Worm (Caenorhabditis elegans) whole organism, L4 larva: ENCODE results near the gene Y47D3A.13.

Experiments
- R02D3.7 ChIP-seq: fragments of 150-350 bp; sonication (generic microtip); optimal IDR thresholded peaks from 3 replicates; lab custom pipeline; 2014; ENCODE audit warnings: missing biosample characterization, missing genetic modification characterization
- ama-1 ChIP-seq: fragments of 150-350 bp; optimal IDR thresholded peaks from 2 replicates; lab custom pipeline; 2014; ENCODE audit warnings: inconsistent platforms, mixed read lengths
- dmd-6 ChIP-seq: fragments of 200-800 bp; sonication (Bioruptor generic); IDR thresholded peaks from 2 replicates; pipeline ENCODE4 v1.3.6; 2022; ENCODE audit warnings: missing genetic modification reagents, missing genetic modification characterization, missing compliant biosample characterization
- jun-1 ChIP-seq: fragments of 150-350 bp; optimal IDR thresholded peaks from 2 replicates; lab custom pipeline; 2014; ENCODE audit warnings: missing biosample characterization, missing genetic modification reagents, missing genetic modification characterization
- lin-15B ChIP-seq: fragments of 150-350 bp; sonication (generic microtip); optimal IDR thresholded peaks from 3 replicates; lab custom pipeline; 2014; ENCODE audit warnings: missing biosample characterization, missing genetic modification characterization
- lsy-2 ChIP-seq, 2 experiments: fragments of 150-350 bp in 1 of 2; sonication (generic microtip) in 1 of 2; optimal IDR thresholded peaks; 2 replicates each; lab custom pipeline; 2014 to 2017; ENCODE audit warnings: missing biosample characterization in 2 of 2, missing genetic modification characterization in 2 of 2
- mdl-1 ChIP-seq, 2 experiments: fragments of 150-350 bp in 1 of 2; sonication (generic microtip) in 1 of 2; optimal IDR thresholded peaks; 2 replicates each; lab custom pipeline; 2014 to 2017; ENCODE audit warnings: missing biosample characterization in 2 of 2, missing genetic modification characterization in 2 of 2

DNA sequence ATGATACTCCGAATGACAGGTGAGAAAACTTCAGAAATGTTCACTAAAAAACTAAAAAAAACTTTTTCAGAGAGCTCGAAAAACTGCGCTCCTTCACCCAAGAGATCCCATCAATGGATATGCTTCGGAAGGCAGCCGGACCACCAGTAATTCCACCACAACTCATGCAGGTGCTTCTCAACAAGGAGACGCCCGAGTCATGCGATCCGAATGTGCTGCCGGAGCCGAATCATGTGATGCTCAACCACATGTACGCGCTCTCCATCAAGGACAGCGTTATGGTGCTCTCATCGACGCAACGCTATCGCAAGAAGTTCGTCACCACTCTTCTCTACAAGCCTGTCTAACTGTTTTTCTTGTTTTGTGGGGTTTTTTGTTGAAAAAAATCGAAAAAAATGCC is 13.8 kb upstream of the Y47D3A.13 start:
- TF ChIP-seq mdl-1 (tag; optimal IDR thresholded peaks at IDR 0.05; lab: Kevin White, UChicago) (no peak), lin-15B (tag; lab: Kevin White, UChicago) (no peak), ama-1 (lab: Kevin White, UChicago) (no peak), dmd-6 (GFP tag; lab: Robert Waterston, UW) (no peak), jun-1 (tag; lab: Kevin White, UChicago) (no peak), R02D3.7 (tag; lab: Kevin White, UChicago) (no peak), lsy-2 (tag; optimal IDR thresholded peaks at IDR 0.05; lab: Kevin White, UChicago) (no peak)
